Fruit fly (Drosophila melanogaster) whole organism: ENCODE results near the gene Nlg4.

Experiments used
- CG8478 ChIP-seq: fragments of >200 bp; optimal IDR thresholded peaks from 2 replicates; lab custom pipeline; 2018; ENCODE audit warnings: inconsistent platforms
- Dll ChIP-seq: fragments of >200 bp; optimal IDR thresholded peaks from 2 replicates; lab custom pipeline; 2017
- EcR ChIP-seq, 2 experiments: fragments of >200 bp; optimal IDR thresholded peaks; 2 replicates each; lab custom pipeline; 2017; ENCODE audit warnings: missing biosample characterization in 2 of 2, missing genetic modification characterization in 2 of 2, missing genetic modification reagents in 2 of 2
- pan ChIP-seq: fragments of >200 bp; optimal IDR thresholded peaks from 2 replicates; lab custom pipeline; 2017
- psq ChIP-seq: fragments of >200 bp; optimal IDR thresholded peaks from 2 replicates; lab custom pipeline; 2017
- usp ChIP-seq: fragments of >200 bp; optimal IDR thresholded peaks from 2 replicates; lab custom pipeline; 2017; ENCODE audit warnings: missing biosample characterization, missing genetic modification characterization, mixed read lengths

Nlg4 gene

dm6 chr3R:20204478-20205030 is at the start of gene Nlg4:
Gene Nlg4, plus strand, starts transcription at chr3R:20204809.
- TF ChIP-seq usp (GFP tag; lab: Kevin White, UChicago) (no peak), CG8478 (no peak), pan (lab: Kevin White, UChicago) (no peak), Dll (no peak), EcR (GFP tag; optimal IDR thresholded peaks at IDR 0.05; lab: Kevin White, UChicago) (no peak), psq (lab: Kevin White, UChicago) (no peak)

DNA sequence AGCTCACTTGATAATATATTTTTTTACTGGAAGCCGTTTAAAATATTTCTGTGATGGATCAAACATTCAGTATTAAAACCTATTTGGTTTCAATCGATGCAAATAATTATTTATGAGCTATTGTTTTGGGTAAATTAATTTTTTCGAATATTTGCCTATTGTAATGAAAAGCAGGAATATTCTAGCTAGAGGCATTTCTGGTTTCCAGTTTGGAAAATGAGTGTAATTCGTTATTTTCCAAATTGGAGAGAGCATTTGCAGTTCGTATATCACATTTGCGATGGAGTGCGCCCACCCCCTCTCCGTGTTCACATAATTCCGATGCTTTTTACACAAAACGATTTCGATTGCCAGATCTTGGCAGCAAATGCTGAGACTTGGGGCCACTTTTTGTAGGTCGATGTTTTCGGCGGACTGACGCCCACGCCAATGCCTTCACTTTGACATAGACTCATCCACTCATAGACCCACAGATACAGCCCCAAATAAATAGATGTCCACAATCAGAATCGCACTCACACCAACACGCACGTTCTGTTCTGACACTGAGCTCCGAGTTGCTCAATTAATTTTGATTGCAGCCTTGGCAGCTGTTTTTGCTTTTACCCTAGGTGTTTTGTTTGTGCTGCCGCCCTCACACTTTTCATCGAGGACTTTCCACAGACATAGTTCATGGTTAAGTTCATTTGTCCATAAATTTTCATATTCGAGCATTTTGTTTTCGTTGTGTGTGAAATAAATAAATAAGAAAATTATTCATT is 36.8 kb upstream of the Nlg4 start:
- TF ChIP-seq psq (lab: Kevin White, UChicago) (no peak), Dll (no peak), CG8478 (no peak), EcR (GFP tag; optimal IDR thresholded peaks at IDR 0.05; lab: Kevin White, UChicago) (no peak), pan (lab: Kevin White, UChicago) (no peak), usp (GFP tag; lab: Kevin White, UChicago) (no peak)

dm6 chr3R:20169135-20169534 is 35.5 kb upstream of the Nlg4 start, which contains the start of gene CG5023:
Gene CG5023, plus strand, starts transcription at chr3R:20169435.
- TF ChIP-seq EcR (GFP tag; optimal IDR thresholded peaks at IDR 0.05; lab: Kevin White, UChicago) = no peak
- no peak for TF ChIP-seq pan (lab: Kevin White, UChicago)
- no peak for TF ChIP-seq usp (GFP tag; lab: Kevin White, UChicago)
- TF ChIP-seq Dll = no peak
- TF ChIP-seq psq (lab: Kevin White, UChicago) = no peak
- no peak for TF ChIP-seq CG8478

DNA sequence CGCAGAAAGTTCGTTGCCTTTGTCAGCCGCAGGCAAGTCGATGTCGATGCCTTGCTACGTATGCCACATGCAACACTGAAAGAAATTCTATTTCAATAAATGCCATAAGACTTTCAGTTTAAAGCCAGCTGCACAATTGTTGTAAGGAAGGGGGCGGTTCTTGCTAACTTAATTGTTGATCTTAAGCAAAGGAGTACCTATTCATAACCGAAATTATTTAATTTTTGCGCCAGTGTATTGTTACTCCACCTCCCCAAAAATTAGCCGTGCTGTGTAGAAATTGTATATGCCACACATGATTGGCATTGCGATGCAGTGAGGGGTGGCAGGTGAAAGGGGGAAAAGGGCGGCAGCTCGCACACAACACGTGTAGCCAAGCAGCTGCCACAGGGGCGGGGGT is 19.6 kb upstream of the Nlg4 start:
- TF ChIP-seq EcR (GFP tag; optimal IDR thresholded peaks at IDR 0.05; lab: Kevin White, UChicago) = no peak
- TF ChIP-seq usp (GFP tag; lab: Kevin White, UChicago) = no peak
- no peak for TF ChIP-seq psq (lab: Kevin White, UChicago)
- no peak for TF ChIP-seq CG8478
- no peak for TF ChIP-seq Dll
- TF ChIP-seq pan (lab: Kevin White, UChicago) = no peak

- no peak for TF ChIP-seq Dll
- TF ChIP-seq psq (lab: Kevin White, UChicago) = no peak
- TF ChIP-seq pan (lab: Kevin White, UChicago) = no peak
- no peak for TF ChIP-seq CG8478
- TF ChIP-seq usp (GFP tag; lab: Kevin White, UChicago) = no peak
- no peak for TF ChIP-seq EcR (GFP tag; optimal IDR thresholded peaks at IDR 0.05; lab: Kevin White, UChicago)
Measured at dm6 chr3R:20209691-20210090, 5.1 kb downstream of the Nlg4 start, which contains the start of gene CG17199. Gene CG17199, minus strand, starts transcription at chr3R:20209791.

DNA sequence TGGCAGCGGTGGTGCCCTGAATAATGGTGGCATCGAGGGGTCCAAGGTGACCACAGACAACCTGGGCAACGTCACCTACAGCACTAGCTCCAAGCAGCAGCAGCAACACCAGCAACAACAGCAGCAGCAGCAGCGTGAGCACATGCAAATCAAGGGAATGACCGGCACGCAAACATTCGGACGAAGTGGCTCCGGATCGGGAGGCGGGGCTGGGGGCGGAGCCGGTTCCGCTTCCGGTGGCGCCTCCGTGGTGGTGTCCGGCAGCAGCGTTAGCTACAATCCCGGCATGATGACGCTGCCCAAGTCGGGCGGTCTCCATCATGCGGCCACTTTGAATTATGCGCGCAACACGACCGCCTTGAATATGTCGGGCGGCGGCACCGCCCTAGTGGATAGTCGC is 22.9 kb downstream of the Nlg4 start:
- TF ChIP-seq usp (GFP tag; lab: Kevin White, UChicago) (no peak), pan (lab: Kevin White, UChicago) (no peak), Dll (no peak), psq (lab: Kevin White, UChicago) (no peak), CG8478 (no peak), EcR (GFP tag; optimal IDR thresholded peaks at IDR 0.05; lab: Kevin White, UChicago) (no peak)

DNA sequence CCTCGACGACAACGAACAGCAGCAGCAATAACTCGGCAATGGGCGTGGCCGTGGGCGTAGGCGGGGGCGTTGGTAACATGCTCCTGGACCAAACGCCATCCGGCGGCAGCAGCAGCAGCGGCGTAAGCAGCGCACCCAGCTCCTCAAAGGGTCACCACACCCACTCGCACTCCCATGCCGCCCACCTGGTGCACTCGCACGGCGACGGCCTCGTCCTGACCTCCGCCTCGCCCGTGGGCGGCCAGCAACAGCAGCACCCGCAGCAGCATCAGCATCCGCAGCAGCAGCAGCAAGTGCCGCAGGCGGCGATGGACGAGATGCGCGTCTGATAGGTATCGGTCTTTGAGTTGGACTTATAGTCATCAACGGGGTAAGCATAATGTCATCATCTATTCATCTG is 33.4 kb downstream of the Nlg4 start:
- TF ChIP-seq EcR (GFP tag; optimal IDR thresholded peaks at IDR 0.05; lab: Kevin White, UChicago) (no peak), Dll (no peak)

dm6 chr3R:20252443-20252913 is 47.9 kb downstream of the Nlg4 start, which contains the start of gene cic:
Gene cic, plus strand, starts transcription at chr3R:20252770.
- TF ChIP-seq pan (lab: Kevin White, UChicago) (no peak), Dll (no peak), CG8478 (no peak), psq (lab: Kevin White, UChicago) (no peak), EcR (GFP tag; optimal IDR thresholded peaks at IDR 0.05; lab: Kevin White, UChicago) (no peak), usp (GFP tag; lab: Kevin White, UChicago) (no peak)

- TF ChIP-seq Dll (peak; percentile 53), EcR (GFP tag; optimal IDR thresholded peaks at IDR 0.05; lab: Kevin White, UChicago) (no peak)
Measured at dm6 chr3R:20253002-20253584, 48.5 kb downstream of the Nlg4 start.

- TF ChIP-seq psq (lab: Kevin White, UChicago) = no peak
- TF ChIP-seq Dll = no peak
- no peak for TF ChIP-seq usp (GFP tag; lab: Kevin White, UChicago)
Measured at dm6 chr3R:20253818-20254217, 49.2 kb downstream of the Nlg4 start.

DNA sequence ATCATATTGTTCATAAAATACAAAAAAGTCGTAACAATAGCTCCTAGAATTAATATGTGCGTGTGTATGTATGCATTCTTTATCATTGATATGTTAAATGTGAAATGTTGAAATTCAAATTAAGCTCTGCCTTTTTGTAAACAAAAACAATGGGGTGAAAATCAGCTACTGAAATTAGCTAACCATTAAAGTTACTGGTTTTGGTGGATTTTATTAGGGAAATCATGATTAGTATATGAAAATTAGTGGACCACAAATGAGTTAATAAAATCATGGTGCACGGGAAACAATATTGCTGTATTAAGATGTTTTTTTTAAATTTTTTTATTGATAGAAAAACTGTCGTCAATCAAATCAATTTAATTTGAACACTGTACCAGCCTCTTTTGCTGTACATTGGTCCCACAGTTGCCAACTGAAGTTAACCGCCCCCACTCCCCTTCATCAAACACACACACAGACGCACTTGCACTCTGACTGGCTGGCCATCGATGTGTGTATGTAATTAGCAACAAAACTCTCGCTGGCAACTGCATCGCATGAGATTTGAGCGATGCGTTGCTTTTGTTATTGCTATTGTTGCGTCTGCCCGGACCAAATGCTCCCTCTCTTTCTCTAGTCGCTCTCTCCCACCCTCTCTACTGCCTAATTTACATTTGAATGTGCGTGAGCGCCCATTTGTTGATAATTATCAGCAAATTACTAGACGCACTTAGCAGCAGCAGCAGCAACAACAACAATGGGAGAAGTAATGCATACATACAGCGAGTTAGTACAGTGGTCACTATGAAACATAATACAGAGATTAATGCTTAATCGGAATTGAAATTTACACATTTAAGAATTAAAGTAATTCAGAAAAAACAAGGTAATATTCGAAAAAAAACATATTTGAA is 49.9 kb downstream of the Nlg4 start:
- TF ChIP-seq CG8478 (no peak), pan (lab: Kevin White, UChicago) (peak; percentile 35), psq (lab: Kevin White, UChicago) (no peak)
